Fruit fly (Drosophila melanogaster): Measurements from ENCODE around the gene GATAd.
A peak's percentile ranks its signal among the peaks of the same experiment; 100 is the strongest.

Gene GATAd

DNA sequence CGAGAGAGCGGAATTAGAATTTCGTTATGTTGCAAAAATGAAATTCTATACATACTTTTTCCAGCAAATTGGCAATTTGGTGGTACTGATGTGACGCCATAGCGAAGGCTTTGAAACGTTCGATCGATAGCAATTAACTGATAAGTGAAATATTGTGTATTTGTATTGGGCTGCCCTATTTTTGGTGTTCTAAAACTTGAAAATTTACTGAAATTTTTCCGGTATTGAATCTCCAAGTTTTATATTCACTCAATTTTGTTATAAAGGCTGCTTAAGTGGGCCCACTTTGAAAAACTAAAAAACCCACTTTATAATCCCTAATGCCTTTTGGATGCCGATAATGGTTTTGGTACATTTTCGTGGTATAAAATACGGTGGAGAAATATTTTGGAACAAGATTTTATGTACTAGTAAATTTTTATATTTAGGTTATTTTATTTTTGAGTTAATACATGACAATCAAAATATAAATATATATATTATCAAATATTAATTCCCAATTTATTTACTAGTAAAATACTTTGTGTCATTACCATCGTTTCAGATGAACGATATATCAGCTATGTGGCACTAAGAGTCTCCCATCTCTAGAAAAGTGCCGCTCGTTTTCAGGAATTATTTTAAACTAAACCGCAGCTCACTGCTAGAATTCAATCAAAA lies 29.0 kb downstream of the GATAd start, which contains the start of the genes Cand1 and pim (continued):
- TF ChIP-seq cad (GFP tag; optimal IDR thresholded peaks at IDR 0.05) (no peak), PHDP (tag; optimal IDR thresholded peaks at IDR 0.05) (peak; percentile 8), sr (GFP tag; IDR thresholded peaks at IDR 0.05) (no peak), Dek (tag; optimal IDR thresholded peaks at IDR 0.05) (no peak), CG11695 (GFP tag; IDR thresholded peaks at IDR 0.05) (no peak), fd64A (GFP tag; optimal IDR thresholded peaks at IDR 0.05) (no peak), D (optimal IDR thresholded peaks at IDR 0.05) (no peak), D (GFP tag; optimal IDR thresholded peaks at IDR 0.05) (no peak), CG30020 (tag; optimal IDR thresholded peaks at IDR 0.05) (peak; percentile 97), ind (GFP tag; optimal IDR thresholded peaks at IDR 0.05) (no peak), tgo (GFP tag; IDR thresholded peaks at IDR 0.05) (no peak), MBD-R2 (GFP tag; IDR thresholded peaks at IDR 0.05) (peak; percentile 28; the same call in 1 of the 2 replicates), dpn (GFP tag; optimal IDR thresholded peaks at IDR 0.05) (peak in 1 of 2 experiments; percentile 12), CG4617 (GFP tag; optimal IDR thresholded peaks at IDR 0.05; ENCODE audit: borderline replicate concordance) (peak; percentile 49), CG11093 (GFP tag; IDR thresholded peaks at IDR 0.05) (no peak), CG5245 (GFP tag; optimal IDR thresholded peaks at IDR 0.05) (no peak), nerfin-1 (tag; optimal IDR thresholded peaks at IDR 0.05) (peak; percentile 26), CG13424 (tag; optimal IDR thresholded peaks at IDR 0.05) (peak; percentile 43), sqz (GFP tag; optimal IDR thresholded peaks at IDR 0.05) (no peak), CG31365 (tag; optimal IDR thresholded peaks at IDR 0.05) (no peak), CG3065 (GFP tag; optimal IDR thresholded peaks at IDR 0.05) (no peak), CG13287 (GFP tag; IDR thresholded peaks at IDR 0.05; ENCODE audit: partially characterized antibody) (peak; percentile 79), CG15269 (tag; optimal IDR thresholded peaks at IDR 0.05) (no peak), wor (GFP tag; IDR thresholded peaks at IDR 0.05) (no peak), Atf3 (GFP tag; optimal IDR thresholded peaks at IDR 0.05) (no peak), chinmo (GFP tag; IDR thresholded peaks at IDR 0.05; ENCODE audit: partially characterized antibody) (0 out of 4 replicates have a peak, but pooled peaks have one; percentile 38), C15 (GFP tag; IDR thresholded peaks at IDR 0.05) (no peak), CG12219 (GFP tag; optimal IDR thresholded peaks at IDR 0.05) (no peak), lov (optimal IDR thresholded peaks at IDR 0.05) (no peak), lov (GFP tag; IDR thresholded peaks at IDR 0.05) (no peak), CG14667 (GFP tag; IDR thresholded peaks at IDR 0.05) (no peak), MESR4 (GFP tag; optimal IDR thresholded peaks at IDR 0.05) (peak; percentile 57), Xbp1 (GFP tag; optimal IDR thresholded peaks at IDR 0.05) (peak; percentile 10), CG10431 (GFP tag; optimal IDR thresholded peaks at IDR 0.05) (peak; percentile 36), CG10979 (tag; optimal IDR thresholded peaks at IDR 0.05) (no peak), knrl (GFP tag; IDR thresholded peaks at IDR 0.05; ENCODE audit: partially characterized antibody) (peak; percentile 75), gem (tag; optimal IDR thresholded peaks at IDR 0.05) (no peak), CG11085 (GFP tag; IDR thresholded peaks at IDR 0.05) (no peak), fu2 (GFP tag; optimal IDR thresholded peaks at IDR 0.05) (no peak), Dbx (GFP tag; IDR thresholded peaks at IDR 0.05) (no peak), shn (GFP tag; optimal IDR thresholded peaks at IDR 0.05) (no peak), ro (GFP tag; IDR thresholded peaks at IDR 0.05) (no peak), CG15601 (tag; optimal IDR thresholded peaks at IDR 0.05) (peak; percentile 62), GATAe (GFP tag; conservative IDR thresholded peaks at IDR 0.05) (no peak), zf30C (GFP tag; optimal IDR thresholded peaks at IDR 0.05) (no peak), bowl (GFP tag; IDR thresholded peaks at IDR 0.05) (no peak), ase (GFP tag; IDR thresholded peaks at IDR 0.05) (no peak), CG10321 (GFP tag; IDR thresholded peaks at IDR 0.05) (no peak), CG43689 (GFP tag; IDR thresholded peaks at IDR 0.05) (no peak), CG8388 (GFP tag; optimal IDR thresholded peaks at IDR 0.05) (no peak), caup (GFP tag; optimal IDR thresholded peaks at IDR 0.05; ENCODE audit: severe bottlenecking) (no peak)

All from whole organism, embryonic.